Worm (Caenorhabditis elegans): ENCODE measurements around the gene C09E7.11.

The C09E7.11 gene

DNA sequence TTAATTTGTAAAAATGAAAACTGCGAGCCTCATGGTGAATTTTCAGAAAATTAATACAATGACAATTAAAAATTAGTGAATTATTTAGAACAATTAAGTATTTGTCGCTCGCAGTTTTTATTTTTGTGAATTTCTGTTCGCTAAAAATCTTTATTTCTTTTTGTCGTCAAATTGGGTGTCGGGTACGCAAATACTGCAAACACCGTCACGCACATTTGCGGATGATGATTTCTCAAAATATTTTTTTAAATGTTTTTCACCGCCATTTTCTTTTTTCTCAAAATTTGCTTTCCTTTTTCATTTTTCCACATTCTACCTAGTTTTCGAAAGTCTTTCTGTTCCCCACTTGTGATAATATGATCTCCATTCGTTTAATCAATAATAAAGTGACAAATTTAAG lies 42.3 kb upstream of the C09E7.11 start (continued):
- TF ChIP-seq lin-26 (GFP tag; IDR thresholded peaks at IDR 0.05) (no peak), efl-1 (GFP tag; optimal IDR thresholded peaks at IDR 0.05) (peak; percentile 61), snpc-4 (GFP tag; optimal IDR thresholded peaks at IDR 0.05) (no peak), snpc-4 (tag; optimal IDR thresholded peaks at IDR 0.05) (peak in 1 of 4 experiments; percentile 1), nfyb-1 (GFP tag; IDR thresholded peaks at IDR 0.05) (peak; percentile 60; the same call in 1 of the 2 replicates), hmg-20 (GFP tag; IDR thresholded peaks at IDR 0.05) (no peak), attf-3 (GFP tag; conservative IDR thresholded peaks at IDR 0.05) (0 out of 2 replicates have a peak, but pooled peaks have one; percentile 12), snpc-3.4 (tag; optimal IDR thresholded peaks at IDR 0.05) (peak; percentile 52), akir-1 (GFP tag; optimal IDR thresholded peaks at IDR 0.05) (no peak), aptf-3 (GFP tag; IDR thresholded peaks at IDR 0.05) (no peak)

DNA sequence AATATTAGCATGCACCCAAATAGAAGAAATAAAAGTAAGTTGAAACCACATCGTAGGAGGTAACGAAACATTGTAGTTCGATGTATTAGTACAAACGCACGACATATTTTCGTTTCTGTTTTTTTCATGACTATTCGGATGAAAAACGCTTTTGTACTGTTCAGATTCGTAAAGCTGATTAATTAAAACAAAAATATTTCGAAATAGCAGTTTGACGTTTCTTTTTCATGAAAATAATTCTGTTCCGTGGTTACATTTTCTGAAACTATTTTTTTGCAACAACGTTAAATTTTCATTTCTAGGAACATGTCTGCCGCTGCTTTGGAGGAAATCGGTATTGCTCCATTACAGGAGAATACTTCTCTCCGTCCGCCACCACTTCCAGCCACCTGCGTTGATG lies 41.7 kb upstream of the C09E7.11 start, which contains the start of gene rpt-3:
Gene rpt-3, plus strand, starts transcription at position 301 of the 400 bp plus-strand sequence.
- TF ChIP-seq madf-6 (GFP tag; IDR thresholded peaks at IDR 0.05) (peak; percentile 33), Y56A3A.18 (GFP tag; IDR thresholded peaks at IDR 0.05) (no peak)

ce11 chrIII:6490989-6491388 lies 40.2 kb upstream of the C09E7.11 start:
- TF ChIP-seq attf-5 (GFP tag; optimal IDR thresholded peaks at IDR 0.05): no peak
- no peak for TF ChIP-seq lin-26 (GFP tag; IDR thresholded peaks at IDR 0.05)
- no peak for TF ChIP-seq ceh-58 (GFP tag; IDR thresholded peaks at IDR 0.05)
- TF ChIP-seq hsf-1 (GFP tag; IDR thresholded peaks at IDR 0.05): no peak
- no peak for TF ChIP-seq aptf-3 (GFP tag; IDR thresholded peaks at IDR 0.05)
- no peak for TF ChIP-seq bed-1 (GFP tag; IDR thresholded peaks at IDR 0.05)
- no peak for TF ChIP-seq Y95B8A.8 (GFP tag; IDR thresholded peaks at IDR 0.05)
- no peak for TF ChIP-seq attf-3 (GFP tag; conservative IDR thresholded peaks at IDR 0.05)
- TF ChIP-seq nfya-1 (tag; optimal IDR thresholded peaks at IDR 0.05; ENCODE audit: borderline replicate concordance, insufficient read depth): no peak
- TF ChIP-seq ama-1 (optimal IDR thresholded peaks at IDR 0.05): no peak
- TF ChIP-seq ama-1 (GFP tag; optimal IDR thresholded peaks at IDR 0.05): no peak
- no peak for TF ChIP-seq lin-40 (tag; optimal IDR thresholded peaks at IDR 0.05)
- TF ChIP-seq athp-1 (tag; optimal IDR thresholded peaks at IDR 0.05): no peak
- TF ChIP-seq ztf-22 (GFP tag; optimal IDR thresholded peaks at IDR 0.05): no peak
- no peak for TF ChIP-seq K12H6.12 (tag; optimal IDR thresholded peaks at IDR 0.05)
- no peak for TF ChIP-seq C06A6.2 (GFP tag; conservative IDR thresholded peaks at IDR 0.05)
- no peak for TF ChIP-seq lin-35 (GFP tag; optimal IDR thresholded peaks at IDR 0.05)

ce11 chrIII:6492807-6493206 lies 38.4 kb upstream of the C09E7.11 start, which contains the start of gene srb-11:
TSS of gene srb-11 (minus strand) at chrIII:6492907.
- no peak for TF ChIP-seq dox-1 (GFP tag; IDR thresholded peaks at IDR 0.05)
- TF ChIP-seq F37B4.10 (GFP tag; IDR thresholded peaks at IDR 0.05): no peak
- no peak for TF ChIP-seq ztf-6 (GFP tag; IDR thresholded peaks at IDR 0.05)
- no peak for TF ChIP-seq pbrm-1 (GFP tag; IDR thresholded peaks at IDR 0.05)
- TF ChIP-seq Y67H2A.10 (GFP tag; conservative IDR thresholded peaks at IDR 0.05): no peak
- no peak for TF ChIP-seq ccch-3 (GFP tag; optimal IDR thresholded peaks at IDR 0.05)
- no peak for TF ChIP-seq gei-17 (GFP tag; optimal IDR thresholded peaks at IDR 0.05)
- no peak for TF ChIP-seq cebp-2 (GFP tag; IDR thresholded peaks at IDR 0.05)
- no peak for TF ChIP-seq snpc-4 (GFP tag; optimal IDR thresholded peaks at IDR 0.05)
- TF ChIP-seq snpc-4 (tag; optimal IDR thresholded peaks at IDR 0.05): no peak
- no peak for TF ChIP-seq aptf-2 (GFP tag; conservative IDR thresholded peaks at IDR 0.05)
- no peak for TF ChIP-seq lsl-1 (GFP tag; optimal IDR thresholded peaks at IDR 0.05)
- TF ChIP-seq repo-1 (tag; optimal IDR thresholded peaks at IDR 0.05): no peak
- TF ChIP-seq ztf-3 (GFP tag; optimal IDR thresholded peaks at IDR 0.05): no peak
- TF ChIP-seq lin-35 (GFP tag; optimal IDR thresholded peaks at IDR 0.05): no peak
- no peak for TF ChIP-seq F55B11.4 (tag; optimal IDR thresholded peaks at IDR 0.05; ENCODE audit: borderline replicate concordance, insufficient read depth)
